Fruit fly (Drosophila melanogaster): ENCODE measurements around the gene Ets96B.

dm6 chr3R:24773422-24773821 lies 14.4 kb upstream of the Ets96B start:
- TF ChIP-seq ac (GFP tag; optimal IDR thresholded peaks at IDR 0.05), result no peak
- no peak for TF ChIP-seq lmd (GFP tag; IDR thresholded peaks at IDR 0.05)
- no peak for TF ChIP-seq Sox100B (GFP tag; optimal IDR thresholded peaks at IDR 0.05)
- no peak for TF ChIP-seq run (tag; optimal IDR thresholded peaks at IDR 0.05)
- no peak for TF ChIP-seq CG3163 (GFP tag; optimal IDR thresholded peaks at IDR 0.05)
